Fruit fly (Drosophila melanogaster) whole organism, wandering third instar larva: ENCODE data around the gene cnir.
A peak's percentile ranks its signal among the peaks of the same experiment; 100 is the strongest.

ENCODE experiments used
- Abd-B ChIP-seq: fragments of >200 bp; optimal IDR thresholded peaks from 2 replicates; lab custom pipeline; 2017; ENCODE audit warnings: missing biosample characterization, missing genetic modification characterization
- CG9705 ChIP-seq: fragments of 200-800 bp; sonication (Bioruptor generic); optimal IDR thresholded peaks from 2 replicates; lab custom pipeline; 2018; ENCODE audit warnings: missing biosample characterization, mild to moderate bottlenecking, missing genetic modification characterization
- CrebA ChIP-seq: fragments of 200-800 bp; sonication (Bioruptor generic); optimal IDR thresholded peaks from 2 replicates; lab custom pipeline; 2016; ENCODE audit warnings: missing biosample characterization, mild to moderate bottlenecking, missing genetic modification characterization, borderline replicate concordance
- Dfd ChIP-seq: fragments of >200 bp; optimal IDR thresholded peaks from 2 replicates; lab custom pipeline; 2017; ENCODE audit warnings: missing biosample characterization, missing genetic modification characterization
- Dif ChIP-seq: fragments of 200-275, 200-300 bp; sonication (Bioruptor generic); optimal IDR thresholded peaks from 2 replicates; lab custom pipeline; 2018; ENCODE audit warnings: missing biosample characterization, missing genetic modification characterization; ENCODE audit not compliant: partially characterized antibody
- GATAd ChIP-seq: sonication (Bioruptor generic); optimal IDR thresholded peaks from 2 replicates; lab custom pipeline; 2016; ENCODE audit warnings: missing biosample characterization, missing genetic modification characterization
- HLH106 ChIP-seq: fragments of 200-800 bp; optimal IDR thresholded peaks from 3 replicates; lab custom pipeline; 2019; ENCODE audit warnings: missing biosample characterization, mild to moderate bottlenecking, missing genetic modification characterization, moderate library complexity
- Hnf4 ChIP-seq: fragments of 200-800 bp; sonication (Bioruptor generic); optimal IDR thresholded peaks from 2 replicates; lab custom pipeline; 2016; ENCODE audit warnings: missing biosample characterization, mild to moderate bottlenecking, missing genetic modification characterization
- Hr78 ChIP-seq: fragments of >200 bp; optimal IDR thresholded peaks from 2 replicates; lab custom pipeline; 2017; ENCODE audit warnings: missing biosample characterization, missing genetic modification characterization
- Hr83 ChIP-seq: fragments of 200-300 bp; sonication (Bioruptor generic); optimal IDR thresholded peaks from 2 replicates; lab custom pipeline; 2016; ENCODE audit warnings: missing biosample characterization, mild to moderate bottlenecking, missing genetic modification characterization, moderate library complexity; ENCODE audit not compliant: poor library complexity, severe bottlenecking
- Jra ChIP-seq: sonication (Bioruptor generic); optimal IDR thresholded peaks from 2 replicates; lab custom pipeline; 2016; ENCODE audit warnings: missing biosample characterization, missing genetic modification characterization
- Mio ChIP-seq: sonication (Bioruptor generic); optimal IDR thresholded peaks from 2 replicates; lab custom pipeline; 2016; ENCODE audit warnings: missing biosample characterization, missing genetic modification characterization
- Myc ChIP-seq: fragments of >200 bp; optimal IDR thresholded peaks from 2 replicates; lab custom pipeline; 2017
- N ChIP-seq: fragments of >200 bp; optimal IDR thresholded peaks from 2 replicates; lab custom pipeline; 2018; ENCODE audit warnings: missing biosample characterization, missing external identifiers, missing genetic modification characterization
- OdsH ChIP-seq: fragments of 200-800 bp; sonication (Bioruptor generic); optimal IDR thresholded peaks from 2 replicates; lab custom pipeline; 2016; ENCODE audit warnings: missing biosample characterization, mild to moderate bottlenecking, missing genetic modification characterization
- Rel ChIP-seq, 2 experiments: fragments of 200-800 bp; sonication (Bioruptor generic) in 1 of 2; optimal IDR thresholded peaks; 2 replicates in 1 of 2; 3 replicates in 1 of 2; lab custom pipeline; 2016 to 2019; ENCODE audit warnings: mild to moderate bottlenecking in 2 of 2, missing biosample characterization in 2 of 2, missing genetic modification characterization in 2 of 2, moderate library complexity in 1 of 2
- Sp1 ChIP-seq: fragments of 200-800 bp; sonication (Bioruptor generic); optimal IDR thresholded peaks from 3 replicates; lab custom pipeline; 2019; ENCODE audit warnings: missing biosample characterization, mild to moderate bottlenecking, missing genetic modification characterization, moderate library complexity
- br ChIP-seq: fragments of 200-800 bp; sonication (Bioruptor generic); optimal IDR thresholded peaks from 2 replicates; lab custom pipeline; 2016; ENCODE audit warnings: missing biosample characterization, missing genetic modification characterization
- brk ChIP-seq: fragments of 200-800 bp; sonication (Bioruptor generic); optimal IDR thresholded peaks from 2 replicates; lab custom pipeline; 2016; ENCODE audit warnings: missing biosample characterization, mild to moderate bottlenecking, missing genetic modification characterization
- dl ChIP-seq, 2 experiments: fragments of 175-275, 200-275 bp in 1 of 2; fragments of 200-275 bp in 1 of 2; sonication (Bioruptor generic); optimal IDR thresholded peaks; lab custom pipeline; 2018; ENCODE audit warnings: mild to moderate bottlenecking in 2 of 2, missing biosample characterization in 2 of 2, missing genetic modification characterization in 2 of 2, moderate library complexity in 2 of 2; ENCODE audit not compliant: partially characterized antibody in 2 of 2, insufficient read depth in 1 of 2
- dmrt93B ChIP-seq: fragments of 200-800 bp; sonication (Bioruptor generic); optimal IDR thresholded peaks from 2 replicates; lab custom pipeline; 2018; ENCODE audit warnings: missing biosample characterization, mild to moderate bottlenecking, missing genetic modification characterization
- ey ChIP-seq: fragments of 200-800 bp; sonication (Bioruptor generic); optimal IDR thresholded peaks from 2 replicates; lab custom pipeline; 2016; ENCODE audit warnings: missing biosample characterization, missing genetic modification characterization
- foxo ChIP-seq, 2 experiments: fragments of 200-800 bp; sonication (Bioruptor generic); optimal IDR thresholded peaks; 2 replicates in 1 of 2; 3 replicates in 1 of 2; lab custom pipeline; 2016 to 2017; ENCODE audit warnings: missing biosample characterization in 2 of 2, missing genetic modification characterization in 2 of 2
- fru ChIP-seq: fragments of 200-800 bp; sonication (Bioruptor generic); optimal IDR thresholded peaks from 3 replicates; lab custom pipeline; 2016; ENCODE audit warnings: missing biosample characterization, mild to moderate bottlenecking, missing genetic modification characterization
- h ChIP-seq: fragments of 200-800 bp; sonication (Bioruptor generic); optimal IDR thresholded peaks from 3 replicates; lab custom pipeline; 2016; ENCODE audit warnings: missing biosample characterization, mild to moderate bottlenecking, missing genetic modification characterization
- lola ChIP-seq: fragments of >200 bp; optimal IDR thresholded peaks from 2 replicates; lab custom pipeline; 2017; ENCODE audit warnings: missing biosample characterization, missing genetic modification characterization
- pan ChIP-seq: fragments of >200 bp; optimal IDR thresholded peaks from 2 replicates; lab custom pipeline; 2017
- psq ChIP-seq: fragments of 200-800 bp; sonication (Bioruptor generic); optimal IDR thresholded peaks from 3 replicates; lab custom pipeline; 2017; ENCODE audit warnings: missing biosample characterization, mild to moderate bottlenecking, missing genetic modification characterization, moderate library complexity
- rgr ChIP-seq: fragments of 200-800 bp; sonication (Bioruptor generic); optimal IDR thresholded peaks from 3 replicates; lab custom pipeline; 2016; ENCODE audit warnings: missing biosample characterization, mild to moderate bottlenecking, missing genetic modification characterization
- sage ChIP-seq: fragments of 200-800 bp; sonication (Bioruptor generic); optimal IDR thresholded peaks from 2 replicates; lab custom pipeline; 2016; ENCODE audit warnings: missing biosample characterization, mild to moderate bottlenecking, missing genetic modification characterization
- sv ChIP-seq: fragments of 200-800 bp; sonication (Bioruptor generic); optimal IDR thresholded peaks from 3 replicates; lab custom pipeline; 2016; ENCODE audit warnings: missing biosample characterization, missing genetic modification characterization
- tai ChIP-seq: sonication (Bioruptor generic); optimal IDR thresholded peaks from 2 replicates; lab custom pipeline; 2016; ENCODE audit warnings: missing biosample characterization, missing genetic modification characterization
- usp ChIP-seq: fragments of >200 bp; optimal IDR thresholded peaks from 2 replicates; lab custom pipeline; 2017; ENCODE audit warnings: missing biosample characterization, missing genetic modification characterization
- woc ChIP-seq: sonication (Bioruptor generic); optimal IDR thresholded peaks from 2 replicates; lab custom pipeline; 2016; ENCODE audit warnings: missing biosample characterization, mild to moderate bottlenecking, missing genetic modification characterization

cnir gene

DNA sequence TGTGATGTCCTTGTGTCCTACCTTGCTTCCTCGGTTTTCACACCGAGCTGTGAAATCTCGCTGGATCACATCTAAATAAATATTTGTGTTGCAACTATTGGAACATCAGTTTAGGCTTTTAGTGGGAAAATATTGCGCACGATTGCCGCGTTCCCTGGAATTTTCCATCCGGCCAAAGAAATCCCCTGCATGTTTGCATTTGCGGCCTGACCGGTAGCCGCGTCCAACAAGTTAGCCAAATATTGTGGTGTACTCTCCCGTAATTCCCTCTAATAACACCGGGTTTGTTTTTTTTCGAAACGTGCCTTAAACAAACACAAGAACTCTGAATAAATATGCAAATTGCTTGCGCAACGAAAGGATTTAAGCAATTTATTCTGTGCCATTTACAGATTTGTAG lies 39.1 kb upstream of the cnir start:
- no peak for TF ChIP-seq Sp1 (GFP tag; lab: Kevin White, UChicago)
- TF ChIP-seq foxo (GFP tag; optimal IDR thresholded peaks at IDR 0.05; lab: Kevin White, UChicago): no peak
- TF ChIP-seq Hnf4 (GFP tag; lab: Kevin White, UChicago): no peak
- no peak for TF ChIP-seq psq
- TF ChIP-seq h (GFP tag; lab: Kevin White, UChicago): no peak
- no peak for TF ChIP-seq Mio
- no peak for TF ChIP-seq Dfd (GFP tag; lab: Kevin White, UChicago)
- TF ChIP-seq, all 38 proteins: peak for 0

DNA sequence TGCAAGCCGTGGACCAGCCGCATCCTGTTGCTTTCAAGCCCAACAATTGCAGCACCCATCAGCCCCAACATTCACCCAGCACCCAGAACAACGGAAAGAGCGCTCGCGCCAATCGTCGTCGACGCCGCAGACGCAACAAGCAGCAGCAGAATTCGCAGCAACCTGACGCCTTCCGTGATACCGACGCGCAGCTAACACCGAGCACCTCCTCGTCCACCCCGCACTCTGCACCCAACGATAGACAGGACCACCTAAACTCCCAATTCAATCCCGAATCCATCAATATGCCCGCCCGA lies 20.0 kb upstream of the cnir start:
- TF ChIP-seq Jra (GFP tag; lab: Kevin White, UChicago): no peak
- no peak for TF ChIP-seq Sp1 (GFP tag; lab: Kevin White, UChicago)
- TF ChIP-seq OdsH (GFP tag; lab: Kevin White, UChicago): no peak
- TF ChIP-seq usp (GFP tag; lab: Kevin White, UChicago): no peak
- no peak for TF ChIP-seq Mio

- TF ChIP-seq woc (GFP tag; lab: Kevin White, UChicago) (peak; percentile 10), N (GFP tag; lab: Kevin White, UChicago) (no peak), br (GFP tag; lab: Kevin White, UChicago) (peak; percentile 19), Sp1 (GFP tag; lab: Kevin White, UChicago) (no peak), foxo (GFP tag; optimal IDR thresholded peaks at IDR 0.05; lab: Kevin White, UChicago) (peak in 1 of 2 experiments; percentile 51), ey (GFP tag; lab: Kevin White, UChicago) (peak; percentile 38), dl (GFP tag; optimal IDR thresholded peaks at IDR 0.05; lab: Kevin White, UChicago; ENCODE audit: insufficient read depth in 1 of 2, partially characterized antibody in 2 of 2) (no peak), h (GFP tag; lab: Kevin White, UChicago) (peak; percentile 38), OdsH (GFP tag; lab: Kevin White, UChicago) (peak; percentile 21), Myc (no peak), usp (GFP tag; lab: Kevin White, UChicago) (no peak), rgr (GFP tag; lab: Kevin White, UChicago) (peak; percentile 18), pan (lab: Kevin White, UChicago) (no peak), Hr78 (no peak), psq (peak; percentile 11), HLH106 (tag; lab: Kevin White, UChicago) (peak; percentile 4)
Observed at dm6 chr2L:3058772-3059623, 19.4 kb upstream of the cnir start.

- TF ChIP-seq dmrt93B (GFP tag; lab: Kevin White, UChicago) (no peak), sage (GFP tag; lab: Kevin White, UChicago) (no peak), fru (GFP tag; lab: Kevin White, UChicago) (peak; percentile 22), brk (GFP tag; lab: Kevin White, UChicago) (no peak), lola (GFP tag; lab: Kevin White, UChicago) (no peak), GATAd (GFP tag; lab: Kevin White, UChicago) (no peak), OdsH (GFP tag; lab: Kevin White, UChicago) (peak; percentile 14), Dfd (GFP tag; lab: Kevin White, UChicago) (no peak), Mio (no peak), CG9705 (no peak), rgr (GFP tag; lab: Kevin White, UChicago) (peak; percentile 11), pan (lab: Kevin White, UChicago) (no peak), Sp1 (GFP tag; lab: Kevin White, UChicago) (no peak), CrebA (GFP tag; lab: Kevin White, UChicago) (no peak), Dif (no peak), Abd-B (GFP tag; lab: Kevin White, UChicago) (no peak), ey (GFP tag; lab: Kevin White, UChicago) (no peak), psq (no peak), Jra (GFP tag; lab: Kevin White, UChicago) (no peak), Hr78 (no peak), Rel (GFP tag; optimal IDR thresholded peaks at IDR 0.05; lab: Kevin White, UChicago) (no peak), Rel (tag; optimal IDR thresholded peaks at IDR 0.05; lab: Kevin White, UChicago) (peak; percentile 70), dl (GFP tag; optimal IDR thresholded peaks at IDR 0.05; lab: Kevin White, UChicago; ENCODE audit: insufficient read depth in 1 of 2, partially characterized antibody in 2 of 2) (no peak), Hr83 (GFP tag; lab: Kevin White, UChicago) (peak; percentile 52), tai (no peak), Myc (no peak), sv (no peak), woc (GFP tag; lab: Kevin White, UChicago) (no peak), h (GFP tag; lab: Kevin White, UChicago) (peak; percentile 93)
- TF ChIP-seq, all 38 proteins: peak for 6
Observed at dm6 chr2L:3057951-3058771, 18.5 kb upstream of the cnir start.
